Fruit fly (Drosophila melanogaster): Measurements from ENCODE around the gene Tengl2.

DNA sequence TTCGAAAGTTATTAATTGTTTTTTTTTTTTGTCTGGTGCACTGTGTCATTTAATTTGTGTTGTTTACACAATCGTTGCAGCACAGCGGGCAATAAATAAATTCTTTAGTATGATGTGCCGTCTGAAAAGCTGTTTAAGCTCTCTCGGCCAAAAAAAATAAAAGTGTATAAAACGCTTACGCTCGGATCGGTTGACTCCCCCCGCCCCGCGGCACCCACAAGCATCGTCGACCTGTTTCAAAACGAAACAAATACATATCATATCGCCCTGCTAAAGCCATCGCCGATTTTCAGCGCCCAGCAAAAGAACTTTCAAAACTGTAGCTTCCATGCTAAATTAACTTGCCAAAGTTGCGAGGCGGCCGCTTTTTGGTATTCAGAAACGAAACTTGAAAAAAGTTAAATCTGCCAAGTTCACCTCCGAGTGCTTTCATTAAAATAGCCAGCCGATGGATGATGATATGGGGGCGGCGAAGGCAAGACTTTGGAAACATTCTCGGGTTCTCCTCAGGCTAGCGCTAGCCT lies 44.8 kb downstream of the Tengl2 start:
- TF ChIP-seq Gug (GFP tag; IDR thresholded peaks at IDR 0.05) (no peak), CG3163 (GFP tag; optimal IDR thresholded peaks at IDR 0.05) (no peak), kni (GFP tag; optimal IDR thresholded peaks at IDR 0.05) (no peak), HmgZ (tag; optimal IDR thresholded peaks at IDR 0.05) (no peak)
